Fruit fly (Drosophila melanogaster) whole organism, embryonic: Measurements from ENCODE around the gene Naam.

Experiments used
- Aef1 ChIP-seq: fragments of 200-800 bp; sonication (Bioruptor generic); IDR thresholded peaks from 3 replicates; pipeline ENCODE4 v1.3.6; 2022; ENCODE audit warnings: missing biosample characterization, missing genetic modification characterization
- Awh ChIP-seq: fragments of 200-800 bp; sonication (Bioruptor generic); IDR thresholded peaks from 2 replicates; pipeline ENCODE4, ENCODE4 v1.3.6; 2022; ENCODE audit warnings: missing biosample characterization, missing genetic modification characterization
- CG10462 ChIP-seq: fragments of 200-800 bp; sonication (Bioruptor generic); optimal IDR thresholded peaks from 2 replicates; lab custom pipeline; 2016; ENCODE audit warnings: missing biosample characterization, missing genetic modification characterization
- CG12236 ChIP-seq: fragments of 200-800 bp; sonication (Bioruptor generic); optimal IDR thresholded peaks from 2 replicates; lab custom pipeline; 2016; ENCODE audit warnings: missing biosample characterization, missing genetic modification characterization
- CG12942 ChIP-seq: fragments of 200-800 bp; sonication (Bioruptor generic); optimal IDR thresholded peaks from 3 replicates; lab custom pipeline; 2016; ENCODE audit warnings: missing biosample characterization, missing genetic modification characterization
- CG13624 ChIP-seq: fragments of 200-800 bp; sonication (Bioruptor generic); optimal IDR thresholded peaks from 2 replicates; lab custom pipeline; 2016; ENCODE audit warnings: missing biosample characterization, missing genetic modification characterization
- CG14710 ChIP-seq: fragments of 200-800 bp; sonication (Bioruptor generic); optimal IDR thresholded peaks from 3 replicates; lab custom pipeline; 2019; ENCODE audit warnings: missing biosample characterization, mild to moderate bottlenecking, missing genetic modification characterization, moderate library complexity
- CG15696 ChIP-seq: fragments of 200-800 bp; sonication (Bioruptor generic); optimal IDR thresholded peaks from 2 replicates; lab custom pipeline; 2019; ENCODE audit warnings: missing biosample characterization, mild to moderate bottlenecking, missing genetic modification characterization, moderate library complexity
- CG1603 ChIP-seq: fragments of 200-800 bp; sonication (Bioruptor generic); optimal IDR thresholded peaks from 2 replicates; lab custom pipeline; 2019; ENCODE audit warnings: missing biosample characterization, mild to moderate bottlenecking, missing genetic modification characterization, moderate library complexity
- CG17361 ChIP-seq: fragments of 200-800 bp; sonication (Bioruptor generic); IDR thresholded peaks from 3 replicates; pipeline ENCODE4 v1.3.6; 2022; ENCODE audit warnings: missing biosample characterization, missing genetic modification characterization
- CG18476 ChIP-seq: fragments of 200-800 bp; sonication (Bioruptor generic); optimal IDR thresholded peaks from 2 replicates; lab custom pipeline; 2016; ENCODE audit warnings: missing biosample characterization, mild to moderate bottlenecking, missing genetic modification characterization
- CG2875 ChIP-seq: fragments of 200-800 bp; sonication (Bioruptor generic); optimal IDR thresholded peaks from 2 replicates; lab custom pipeline; 2017; ENCODE audit warnings: missing biosample characterization, mild to moderate bottlenecking, missing genetic modification characterization, missing genetic modification reagents
- CG3163 ChIP-seq: fragments of 200-800 bp; sonication (Bioruptor generic); optimal IDR thresholded peaks from 3 replicates; lab custom pipeline; 2016; ENCODE audit warnings: missing biosample characterization, missing genetic modification characterization
- CG4328 ChIP-seq: fragments of 200-800 bp; sonication (Bioruptor generic); optimal IDR thresholded peaks from 3 replicates; lab custom pipeline; 2017; ENCODE audit warnings: missing biosample characterization, missing genetic modification reagents, missing genetic modification characterization
- CG4820 ChIP-seq: fragments of 200-800 bp; sonication (Bioruptor generic); optimal IDR thresholded peaks from 3 replicates; lab custom pipeline; 2016; ENCODE audit warnings: missing biosample characterization, missing genetic modification characterization
- CG5180 ChIP-seq: fragments of 200-800 bp; sonication (Bioruptor generic); optimal IDR thresholded peaks from 3 replicates; lab custom pipeline; 2017; ENCODE audit warnings: missing biosample characterization, missing genetic modification characterization, mild to moderate bottlenecking, moderate library complexity, missing genetic modification reagents
- CG5953 ChIP-seq: fragments of 200-800 bp; sonication (Bioruptor generic); IDR thresholded peaks from 2 replicates; pipeline ENCODE4 v1.3.6; 2022; ENCODE audit warnings: missing biosample characterization, missing genetic modification characterization
- CG6683 ChIP-seq: fragments of 200-800 bp; sonication (Bioruptor generic); optimal IDR thresholded peaks from 2 replicates; lab custom pipeline; 2017; ENCODE audit warnings: missing biosample characterization, mild to moderate bottlenecking, missing genetic modification characterization, missing genetic modification reagents
- CG8089 ChIP-seq: fragments of 200-800 bp; sonication (Bioruptor generic); optimal IDR thresholded peaks from 3 replicates; lab custom pipeline; 2016; ENCODE audit warnings: missing biosample characterization, missing genetic modification characterization
- CG8281 ChIP-seq: fragments of 200-800 bp; sonication (Bioruptor generic); optimal IDR thresholded peaks from 2 replicates; lab custom pipeline; 2018; ENCODE audit warnings: missing biosample characterization, mild to moderate bottlenecking, missing genetic modification characterization, moderate library complexity
- CG8290 ChIP-seq, 3 experiments: fragments of 200-800 bp; sonication (Bioruptor generic); optimal IDR thresholded peaks; 2 replicates each; lab custom pipeline; 2016 to 2019; ENCODE audit warnings: missing biosample characterization in 3 of 3, missing genetic modification characterization in 3 of 3, mild to moderate bottlenecking in 2 of 3, moderate library complexity in 1 of 3
- Fer1 ChIP-seq: fragments of 200-800 bp; sonication (Bioruptor generic); optimal IDR thresholded peaks from 2 replicates; lab custom pipeline; 2017; ENCODE audit warnings: missing biosample characterization, mild to moderate bottlenecking, missing genetic modification characterization
- HHEX ChIP-seq: fragments of 200-800 bp; sonication (Bioruptor generic); optimal IDR thresholded peaks from 3 replicates; lab custom pipeline; 2017; ENCODE audit warnings: missing biosample characterization, mild to moderate bottlenecking, missing genetic modification characterization, missing genetic modification reagents
- Spps ChIP-seq: fragments of 200-800 bp; sonication (Bioruptor generic); optimal IDR thresholded peaks from 2 replicates; lab custom pipeline; 2018; ENCODE audit warnings: missing biosample characterization, mild to moderate bottlenecking, missing genetic modification characterization
- Stat92E ChIP-seq, 3 experiments: fragments of >200 bp in 2 of 3; fragments of 200-800 bp in 1 of 3; sonication (Bioruptor generic) in 1 of 3; optimal IDR thresholded peaks; 2 replicates each; lab custom pipeline; 2017 to 2019; ENCODE audit warnings: missing biosample characterization in 3 of 3, missing genetic modification characterization in 3 of 3, mild to moderate bottlenecking in 1 of 3, moderate library complexity in 1 of 3
- TFAM ChIP-seq: fragments of 200-800 bp; sonication (Bioruptor generic); optimal IDR thresholded peaks from 2 replicates; lab custom pipeline; 2017; ENCODE audit warnings: missing biosample characterization, missing genetic modification characterization, inconsistent platforms
- ase ChIP-seq: fragments of 200-800 bp; sonication (Bioruptor generic); IDR thresholded peaks from 3 replicates; pipeline ENCODE4 v1.3.6; 2022; ENCODE audit warnings: missing biosample characterization, missing genetic modification characterization
- caup ChIP-seq: fragments of 200-800 bp; sonication (Bioruptor generic); optimal IDR thresholded peaks from 3 replicates; lab custom pipeline; 2017; ENCODE audit warnings: missing biosample characterization, mild to moderate bottlenecking, missing genetic modification characterization, moderate library complexity; ENCODE audit not compliant: severe bottlenecking
- chif ChIP-seq, 2 experiments: fragments of 200-800 bp; sonication (Bioruptor generic); optimal IDR thresholded peaks; 3 replicates each; lab custom pipeline; 2016; ENCODE audit warnings: missing biosample characterization in 2 of 2, missing genetic modification characterization in 2 of 2
- crc ChIP-seq: fragments of 200-800 bp; sonication (Bioruptor generic); optimal IDR thresholded peaks from 2 replicates; lab custom pipeline; 2016; ENCODE audit warnings: missing biosample characterization, missing genetic modification characterization
- crp ChIP-seq, 2 experiments: fragments of 200-800 bp; sonication (Bioruptor generic); optimal IDR thresholded peaks; 2 replicates in 1 of 2; 3 replicates in 1 of 2; lab custom pipeline; 2017; ENCODE audit warnings: missing biosample characterization in 2 of 2, missing genetic modification characterization in 2 of 2, mild to moderate bottlenecking in 1 of 2, moderate library complexity in 1 of 2
- dati ChIP-seq: fragments of 200-800 bp; sonication (Bioruptor generic); IDR thresholded peaks from 2 replicates; pipeline ENCODE4 v1.3.6; 2022; ENCODE audit warnings: missing biosample characterization, missing genetic modification characterization
- dimm ChIP-seq: fragments of 200-800 bp; sonication (Bioruptor generic); IDR thresholded peaks from 2 replicates; pipeline ENCODE4 v1.3.6; 2022; ENCODE audit warnings: missing biosample characterization, missing genetic modification characterization
- dpn ChIP-seq, 2 experiments: fragments of 200-800 bp; sonication (Bioruptor generic); optimal IDR thresholded peaks; 3 replicates each; lab custom pipeline; 2016; ENCODE audit warnings: missing biosample characterization in 2 of 2, missing genetic modification characterization in 2 of 2
- dysf ChIP-seq: fragments of 200-800 bp; sonication (Bioruptor generic); IDR thresholded peaks from 3 replicates; pipeline ENCODE4 v1.3.6; 2022; ENCODE audit warnings: missing biosample characterization, missing genetic modification characterization
- fru ChIP-seq: fragments of >200 bp; optimal IDR thresholded peaks from 2 replicates; lab custom pipeline; 2017
- gfzf ChIP-seq: fragments of 200-800 bp; sonication (Bioruptor generic); optimal IDR thresholded peaks from 2 replicates; lab custom pipeline; 2016; ENCODE audit warnings: missing biosample characterization, mild to moderate bottlenecking, missing genetic modification characterization, moderate library complexity
- grau ChIP-seq: fragments of 200-800 bp; optimal IDR thresholded peaks from 3 replicates; lab custom pipeline; 2019; ENCODE audit warnings: missing biosample characterization, mild to moderate bottlenecking, missing genetic modification characterization, moderate library complexity
- inv ChIP-seq: fragments of 200-800 bp; sonication (Bioruptor generic); IDR thresholded peaks from 2 replicates; pipeline ENCODE4 v1.3.6; 2022; ENCODE audit warnings: missing biosample characterization, missing genetic modification characterization; ENCODE audit not compliant: partially characterized antibody
- jigr1 ChIP-seq: fragments of 200-800 bp; sonication (Bioruptor generic); IDR thresholded peaks from 3 replicates; pipeline ENCODE4 v1.3.6; 2022; ENCODE audit warnings: missing biosample characterization, missing genetic modification characterization
- nau ChIP-seq: fragments of 200-800 bp; sonication (Bioruptor generic); optimal IDR thresholded peaks from 3 replicates; lab custom pipeline; 2017; ENCODE audit warnings: missing biosample characterization, mild to moderate bottlenecking, missing genetic modification characterization, missing genetic modification reagents
- onecut ChIP-seq: fragments of 200-800 bp; sonication (Bioruptor generic); IDR thresholded peaks from 2 replicates; pipeline ENCODE4 v1.3.6; 2022; ENCODE audit warnings: missing biosample characterization, missing genetic modification characterization
- shn ChIP-seq: fragments of 200-800 bp; sonication (Bioruptor generic); optimal IDR thresholded peaks from 3 replicates; lab custom pipeline; 2016; ENCODE audit warnings: missing biosample characterization, missing genetic modification characterization
- sim ChIP-seq: fragments of 200-800 bp; sonication (Bioruptor generic); IDR thresholded peaks from 2 replicates; pipeline ENCODE4 v1.3.6; 2022; ENCODE audit warnings: missing biosample characterization, missing genetic modification characterization
- tio ChIP-seq: fragments of 200-800 bp; sonication (Bioruptor generic); optimal IDR thresholded peaks from 2 replicates; lab custom pipeline; 2017; ENCODE audit warnings: missing biosample characterization, missing genetic modification characterization, inconsistent platforms
- tup ChIP-seq: fragments of 200-800 bp; sonication (Bioruptor generic); optimal IDR thresholded peaks from 2 replicates; lab custom pipeline; 2016; ENCODE audit warnings: missing biosample characterization, mild to moderate bottlenecking, missing genetic modification characterization, moderate library complexity
- unc-4 ChIP-seq: fragments of 200-800 bp; sonication (Bioruptor generic); IDR thresholded peaks from 2 replicates; pipeline ENCODE4 v1.3.6; 2022; ENCODE audit warnings: missing biosample characterization, missing genetic modification characterization; ENCODE audit not compliant: partially characterized antibody
- vnd ChIP-seq: fragments of 200-800 bp; sonication (Bioruptor generic); IDR thresholded peaks from 3 replicates; pipeline ENCODE4 v1.3.6; 2022; ENCODE audit warnings: missing biosample characterization, missing genetic modification characterization; ENCODE audit not compliant: partially characterized antibody
- zf30C ChIP-seq: fragments of 200-800 bp; sonication (Bioruptor generic); optimal IDR thresholded peaks from 3 replicates; lab custom pipeline; 2018; ENCODE audit warnings: missing biosample characterization, mild to moderate bottlenecking, missing genetic modification characterization

Naam gene

dm6 chr3R:19627792-19628522 lies 43.3 kb upstream of the Naam start (continued):
- TF ChIP-seq fru (lab: Kevin White, UChicago), result no peak
- no peak for TF ChIP-seq sim (GFP tag; lab: Robert Waterston, UW)
- no peak for TF ChIP-seq CG4328 (GFP tag; lab: Kevin White, UChicago)
- no peak for TF ChIP-seq vnd (GFP tag; lab: Robert Waterston, UW)
- no peak; the same call in 2 of the 3 replicates for TF ChIP-seq ase (GFP tag; lab: Robert Waterston, UW)
- TF ChIP-seq HHEX (GFP tag; lab: Kevin White, UChicago), result peak; percentile 77
- no peak for TF ChIP-seq inv (GFP tag; lab: Robert Waterston, UW)
- peak; percentile 24 for TF ChIP-seq tio (GFP tag; lab: Kevin White, UChicago)
- TF ChIP-seq gfzf (GFP tag; lab: Kevin White, UChicago), result no peak
- TF ChIP-seq dimm (GFP tag; lab: Robert Waterston, UW), result no peak
- no peak for TF ChIP-seq onecut (GFP tag; lab: Robert Waterston, UW)
- TF ChIP-seq CG3163, result no peak
- no peak for TF ChIP-seq CG10462 (GFP tag; lab: Kevin White, UChicago)
- TF ChIP-seq crc (GFP tag; lab: Kevin White, UChicago), result no peak
- no peak for TF ChIP-seq tup (GFP tag; lab: Kevin White, UChicago)
- TF ChIP-seq CG8290 (GFP tag; optimal IDR thresholded peaks at IDR 0.05; lab: Kevin White, UChicago), result no peak
- TF ChIP-seq CG8290 (tag; optimal IDR thresholded peaks at IDR 0.05; lab: Kevin White, UChicago), result no peak
- no peak for TF ChIP-seq CG8089 (GFP tag; lab: Kevin White, UChicago)
- TF ChIP-seq chif (GFP tag; optimal IDR thresholded peaks at IDR 0.05; lab: Kevin White, UChicago), result no peak
- peak; percentile 62 for TF ChIP-seq CG14710 (tag; lab: Kevin White, UChicago)
- TF ChIP-seq CG15696 (tag; lab: Kevin White, UChicago), result peak; percentile 31
- no peak for TF ChIP-seq CG6683
- TF ChIP-seq Spps, result peak; percentile 2
- TF ChIP-seq crp (GFP tag; optimal IDR thresholded peaks at IDR 0.05; lab: Kevin White, UChicago), result no peak
- no peak for TF ChIP-seq unc-4 (GFP tag; lab: Robert Waterston, UW)
- no peak for TF ChIP-seq zf30C (GFP tag; lab: Kevin White, UChicago)
- TF ChIP-seq CG12236, result no peak
- no peak for TF ChIP-seq jigr1 (GFP tag; lab: Robert Waterston, UW)
- no peak for TF ChIP-seq CG13624 (GFP tag; lab: Kevin White, UChicago)
- TF ChIP-seq Aef1, result no peak
- no peak for TF ChIP-seq dati (GFP tag; lab: Robert Waterston, UW)
- peak in 1 of 3 experiments; percentile 43 for TF ChIP-seq Stat92E (GFP tag; optimal IDR thresholded peaks at IDR 0.05; lab: Kevin White, UChicago)
- TF ChIP-seq caup (GFP tag; lab: Kevin White, UChicago), result peak; percentile 67
- TF ChIP-seq CG1603 (tag; lab: Kevin White, UChicago), result no peak
- peak in 1 of 2 experiments; percentile 20 for TF ChIP-seq dpn (GFP tag; optimal IDR thresholded peaks at IDR 0.05; lab: Kevin White, UChicago)
- no peak for TF ChIP-seq CG2875 (GFP tag; lab: Kevin White, UChicago)
- TF ChIP-seq grau, result peak; percentile 32
- peak; percentile 54 for TF ChIP-seq CG4820 (GFP tag; lab: Kevin White, UChicago)
- TF ChIP-seq Awh (GFP tag; lab: Robert Waterston, UW), result no peak
- TF ChIP-seq CG8281 (tag; lab: Kevin White, UChicago), result no peak
- no peak for TF ChIP-seq CG12942 (GFP tag; lab: Kevin White, UChicago)
- no peak for TF ChIP-seq CG5953 (GFP tag; lab: Robert Waterston, UW)
- TF ChIP-seq dysf (GFP tag; lab: Robert Waterston, UW), result peak; percentile 60; the same call in 1 of the 3 replicates
- TF ChIP-seq CG17361 (GFP tag; lab: Robert Waterston, UW), result peak; percentile 87
- TF ChIP-seq TFAM (GFP tag; lab: Kevin White, UChicago), result peak; percentile 3
- peak; percentile 37 for TF ChIP-seq nau (GFP tag; lab: Kevin White, UChicago)
- TF ChIP-seq CG5180 (GFP tag; lab: Kevin White, UChicago), result peak; percentile 32
- TF ChIP-seq shn (GFP tag; lab: Kevin White, UChicago), result no peak
- no peak for TF ChIP-seq CG18476 (GFP tag; lab: Kevin White, UChicago)
- peak; percentile 61 for TF ChIP-seq Fer1 (GFP tag; lab: Kevin White, UChicago)
